Fruit fly (Drosophila melanogaster) whole organism, embryonic: Measurements from ENCODE around the gene bb8.

Experiments
- Abd-B ChIP-seq: fragments of 200-800 bp; sonication (Bioruptor generic); optimal IDR thresholded peaks from 2 replicates; lab custom pipeline; 2018; ENCODE audit warnings: missing biosample characterization, mild to moderate bottlenecking, missing genetic modification characterization, moderate library complexity
- Atf-2 ChIP-seq: fragments of 200-800 bp; sonication (Bioruptor generic); optimal IDR thresholded peaks from 2 replicates; lab custom pipeline; 2016; ENCODE audit warnings: missing biosample characterization, missing genetic modification characterization
- BEAF-32 ChIP-seq: fragments of 200-800 bp; sonication (Bioruptor generic); optimal IDR thresholded peaks from 3 replicates; lab custom pipeline; 2017; ENCODE audit warnings: missing biosample characterization, missing genetic modification characterization, mild to moderate bottlenecking, moderate library complexity, missing genetic modification reagents
- CG10209 ChIP-seq: fragments of 200-800 bp; sonication (Bioruptor generic); optimal IDR thresholded peaks from 3 replicates; lab custom pipeline; 2017; ENCODE audit warnings: missing biosample characterization, mild to moderate bottlenecking, missing genetic modification characterization, missing genetic modification reagents
- CG11093 ChIP-seq: fragments of 200-800 bp; sonication (Bioruptor generic); IDR thresholded peaks from 3 replicates; pipeline ENCODE4 v1.3.6; 2022; ENCODE audit warnings: missing biosample characterization, missing genetic modification characterization
- CG11504 ChIP-seq: fragments of 200-800 bp; sonication (Bioruptor generic); optimal IDR thresholded peaks from 3 replicates; lab custom pipeline; 2019; ENCODE audit warnings: missing biosample characterization, mild to moderate bottlenecking, missing genetic modification characterization, moderate library complexity
- CG11695 ChIP-seq: fragments of 200-800 bp; sonication (Bioruptor generic); IDR thresholded peaks from 3 replicates; pipeline ENCODE4 v1.3.6; 2022; ENCODE audit warnings: missing biosample characterization, missing genetic modification characterization
- CG12236 ChIP-seq: fragments of 200-800 bp; sonication (Bioruptor generic); optimal IDR thresholded peaks from 2 replicates; lab custom pipeline; 2016; ENCODE audit warnings: missing biosample characterization, missing genetic modification characterization
- CG1233 ChIP-seq: fragments of 200-800 bp; sonication (Bioruptor generic); optimal IDR thresholded peaks from 4 replicates; lab custom pipeline; 2018; ENCODE audit warnings: missing biosample characterization, mild to moderate bottlenecking, missing genetic modification characterization
- CG14441 ChIP-seq: fragments of 200-800 bp; sonication (Bioruptor generic); IDR thresholded peaks from 2 replicates; pipeline ENCODE4 v1.3.6; 2022; ENCODE audit warnings: missing biosample characterization, missing genetic modification characterization
- CG14965 ChIP-seq: fragments of 200-800 bp; sonication (Bioruptor generic); optimal IDR thresholded peaks from 2 replicates; lab custom pipeline; 2016; ENCODE audit warnings: missing biosample characterization, missing genetic modification characterization, borderline replicate concordance
- CG1602 ChIP-seq: fragments of 200-800 bp; sonication (Bioruptor generic); optimal IDR thresholded peaks from 3 replicates; lab custom pipeline; 2016; ENCODE audit warnings: missing biosample characterization, missing genetic modification characterization
- CG18476 ChIP-seq: fragments of 200-800 bp; sonication (Bioruptor generic); optimal IDR thresholded peaks from 2 replicates; lab custom pipeline; 2016; ENCODE audit warnings: missing biosample characterization, mild to moderate bottlenecking, missing genetic modification characterization
- CG2120 ChIP-seq: fragments of 200-800 bp; sonication (Bioruptor generic); optimal IDR thresholded peaks from 3 replicates; lab custom pipeline; 2016; ENCODE audit warnings: missing biosample characterization, missing genetic modification characterization
- CG31224 ChIP-seq: fragments of 200-800 bp; sonication (Bioruptor generic); IDR thresholded peaks from 2 replicates; pipeline ENCODE4 v1.3.6; 2022; ENCODE audit warnings: missing biosample characterization, missing genetic modification characterization
- CG3995 ChIP-seq: fragments of 200-800 bp; sonication (Bioruptor generic); optimal IDR thresholded peaks from 3 replicates; lab custom pipeline; 2016; ENCODE audit warnings: missing biosample characterization, missing genetic modification characterization
- CG4404 ChIP-seq: fragments of 200-800 bp; sonication (Bioruptor generic); IDR thresholded peaks from 2 replicates; pipeline ENCODE4 v1.3.6; 2022; ENCODE audit warnings: missing biosample characterization, missing genetic modification characterization
- CG6813 ChIP-seq: fragments of 200-800 bp; sonication (Bioruptor generic); optimal IDR thresholded peaks from 2 replicates; lab custom pipeline; 2017; ENCODE audit warnings: missing biosample characterization, missing genetic modification characterization, mild to moderate bottlenecking, moderate library complexity, missing genetic modification reagents
- CG7963 ChIP-seq: fragments of 200-800 bp; sonication (Bioruptor generic); IDR thresholded peaks from 3 replicates; pipeline ENCODE4 v1.3.6; 2022; ENCODE audit warnings: missing biosample characterization, missing genetic modification characterization; ENCODE audit not compliant: partially characterized antibody
- CG8281 ChIP-seq: fragments of 200-800 bp; sonication (Bioruptor generic); optimal IDR thresholded peaks from 2 replicates; lab custom pipeline; 2018; ENCODE audit warnings: missing biosample characterization, mild to moderate bottlenecking, missing genetic modification characterization, moderate library complexity
- CHES-1-like ChIP-seq: fragments of 200-800 bp; sonication (Bioruptor generic); optimal IDR thresholded peaks from 2 replicates; lab custom pipeline; 2016; ENCODE audit warnings: missing biosample characterization, missing genetic modification characterization
- Dp ChIP-seq: fragments of 200-800 bp; sonication (Bioruptor generic); optimal IDR thresholded peaks from 2 replicates; lab custom pipeline; 2018; ENCODE audit warnings: missing biosample characterization, mild to moderate bottlenecking, missing genetic modification characterization, moderate library complexity
- Elba2 ChIP-seq: fragments of 200-800 bp; sonication (Bioruptor generic); optimal IDR thresholded peaks from 3 replicates; lab custom pipeline; 2016; ENCODE audit warnings: missing biosample characterization, missing genetic modification characterization
- Hey ChIP-seq: fragments of 200-800 bp; sonication (Bioruptor generic); optimal IDR thresholded peaks from 3 replicates; lab custom pipeline; 2018; ENCODE audit warnings: missing biosample characterization, mild to moderate bottlenecking, missing genetic modification characterization
- HmgZ ChIP-seq: fragments of 200-800 bp; sonication (Bioruptor generic); optimal IDR thresholded peaks from 2 replicates; lab custom pipeline; 2018; ENCODE audit warnings: missing biosample characterization, mild to moderate bottlenecking, missing genetic modification characterization
- Hmx ChIP-seq: fragments of 200-800 bp; sonication (Bioruptor generic); optimal IDR thresholded peaks from 2 replicates; lab custom pipeline; 2016; ENCODE audit warnings: missing biosample characterization, missing genetic modification characterization
- Hr39 ChIP-seq: fragments of >200 bp; optimal IDR thresholded peaks from 2 replicates; lab custom pipeline; 2017
- Lim3 ChIP-seq: fragments of 200-800 bp; sonication (Bioruptor generic); IDR thresholded peaks from 2 replicates; pipeline ENCODE4 v1.3.6; 2022; ENCODE audit warnings: missing biosample characterization, missing genetic modification characterization
- Med ChIP-seq: fragments of 200-800 bp; sonication (Bioruptor generic); peaks from one replicate; lab custom pipeline; 2016; ENCODE audit warnings: missing biosample characterization, missing genetic modification characterization, mild to moderate bottlenecking, inconsistent platforms, moderate library complexity
- Ptx1 ChIP-seq: fragments of 200-800 bp; sonication (Bioruptor generic); IDR thresholded peaks from 2 replicates; pipeline ENCODE4 v1.3.6; 2022; ENCODE audit warnings: missing biosample characterization, missing genetic modification characterization
- Side ChIP-seq: fragments of 200-800 bp; sonication (Bioruptor generic); optimal IDR thresholded peaks from 2 replicates; lab custom pipeline; 2016; ENCODE audit warnings: missing biosample characterization, missing genetic modification characterization
- Usf ChIP-seq: fragments of 200-800 bp; sonication (Bioruptor generic); optimal IDR thresholded peaks from 2 replicates; lab custom pipeline; 2017; ENCODE audit warnings: missing genotype, missing biosample characterization, missing genetic modification characterization
- chm ChIP-seq: fragments of 200-800 bp; sonication (Bioruptor generic); IDR thresholded peaks from 2 replicates; pipeline ENCODE4 v1.3.6; 2022; ENCODE audit warnings: missing biosample characterization, missing genetic modification characterization
- ci ChIP-seq: fragments of 200-800 bp; sonication (Bioruptor generic); IDR thresholded peaks from 3 replicates; pipeline ENCODE4 v1.3.6; 2022; ENCODE audit warnings: missing biosample characterization, missing genetic modification characterization
- h ChIP-seq: fragments of >200 bp; optimal IDR thresholded peaks from 2 replicates; lab custom pipeline; 2017
- her ChIP-seq: fragments of 200-800 bp; sonication (Bioruptor generic); optimal IDR thresholded peaks from 2 replicates; lab custom pipeline; 2016; ENCODE audit warnings: missing biosample characterization, missing genetic modification characterization
- kah ChIP-seq: fragments of 200-800 bp; sonication (Bioruptor generic); optimal IDR thresholded peaks from 2 replicates; lab custom pipeline; 2018; ENCODE audit warnings: missing biosample characterization, mild to moderate bottlenecking, missing genetic modification characterization
- knrl ChIP-seq: fragments of 200-800 bp; sonication (Bioruptor generic); IDR thresholded peaks from 3 replicates; pipeline ENCODE4 v1.3.6; 2022; ENCODE audit warnings: missing biosample characterization, missing genetic modification characterization; ENCODE audit not compliant: partially characterized antibody
- lov ChIP-seq, 2 experiments: fragments of 200-800 bp in 1 of 2; fragments of >200 bp in 1 of 2; sonication (Bioruptor generic) in 1 of 2; IDR thresholded peaks in 1 of 2; optimal IDR thresholded peaks in 1 of 2; 2 replicates in 1 of 2; 3 replicates in 1 of 2; pipeline versions ENCODE4 v1.3.6 to Lab custom; 2017 to 2022; ENCODE audit warnings: missing biosample characterization in 1 of 2, missing genetic modification characterization in 1 of 2
- luna ChIP-seq: fragments of 200-800 bp; sonication (Bioruptor generic); optimal IDR thresholded peaks from 2 replicates; lab custom pipeline; 2016; ENCODE audit warnings: missing biosample characterization, missing genetic modification characterization
- nau ChIP-seq: fragments of 200-800 bp; sonication (Bioruptor generic); optimal IDR thresholded peaks from 3 replicates; lab custom pipeline; 2017; ENCODE audit warnings: missing biosample characterization, mild to moderate bottlenecking, missing genetic modification characterization, missing genetic modification reagents
- nom ChIP-seq: fragments of 200-800 bp; sonication (Bioruptor generic); optimal IDR thresholded peaks from 2 replicates; lab custom pipeline; 2017; ENCODE audit warnings: missing biosample characterization, missing genetic modification characterization, mild to moderate bottlenecking, moderate library complexity, missing genetic modification reagents
- peb ChIP-seq: fragments of 200-800 bp; sonication (Bioruptor generic); IDR thresholded peaks from 2 replicates; pipeline ENCODE4 v1.3.6; 2022; ENCODE audit warnings: missing biosample characterization, missing genetic modification characterization
- pros ChIP-seq: fragments of 200-800 bp; sonication (Bioruptor generic); optimal IDR thresholded peaks from 3 replicates; lab custom pipeline; 2019; ENCODE audit warnings: missing biosample characterization, mild to moderate bottlenecking, missing genetic modification characterization, moderate library complexity
- ro ChIP-seq: fragments of 200-800 bp; sonication (Bioruptor generic); IDR thresholded peaks from 2 replicates; pipeline ENCODE4 v1.3.6; 2022; ENCODE audit warnings: missing biosample characterization, missing genetic modification characterization
- slbo ChIP-seq: fragments of 200-800 bp; sonication (Bioruptor generic); IDR thresholded peaks from 2 replicates; pipeline ENCODE4 v1.3.6; 2022; ENCODE audit warnings: missing biosample characterization, missing genetic modification characterization
- stwl ChIP-seq: fragments of 200-800 bp; sonication (Bioruptor generic); optimal IDR thresholded peaks from 3 replicates; lab custom pipeline; 2018; ENCODE audit warnings: missing biosample characterization, mild to moderate bottlenecking, missing genetic modification characterization, moderate library complexity
- sug ChIP-seq: fragments of 200-800 bp; optimal IDR thresholded peaks from 2 replicates; lab custom pipeline; 2019; ENCODE audit warnings: missing biosample characterization, mild to moderate bottlenecking, missing genetic modification characterization, moderate library complexity
- trem ChIP-seq: fragments of 200-800 bp; optimal IDR thresholded peaks from 3 replicates; lab custom pipeline; 2019; ENCODE audit warnings: missing biosample characterization, mild to moderate bottlenecking, missing genetic modification characterization, moderate library complexity
- zen2 ChIP-seq: fragments of 200-800 bp; sonication (Bioruptor generic); IDR thresholded peaks from 3 replicates; pipeline ENCODE4 v1.3.6; 2022; ENCODE audit warnings: missing biosample characterization, missing genetic modification characterization; ENCODE audit not compliant: partially characterized antibody

bb8 gene

dm6 chr3R:23248853-23249573 lies 41.0 kb downstream of the bb8 start, which contains the start of gene CG4467 (continued):
- no peak for TF ChIP-seq slbo (GFP tag; lab: Robert Waterston, UW)
- TF ChIP-seq Elba2: no peak
- TF ChIP-seq Dp (GFP tag; lab: Kevin White, UChicago): no peak
- TF ChIP-seq CG14441: no peak
- TF ChIP-seq Lim3 (GFP tag; lab: Robert Waterston, UW): no peak
- TF ChIP-seq nom (GFP tag; lab: Kevin White, UChicago): peak; percentile 3
- no peak for TF ChIP-seq Ptx1 (GFP tag; lab: Robert Waterston, UW)
- no peak for TF ChIP-seq CG7963 (GFP tag; lab: Robert Waterston, UW)
- TF ChIP-seq trem (tag; lab: Kevin White, UChicago): no peak
- no peak for TF ChIP-seq Hr39
- no peak for TF ChIP-seq ro
- TF ChIP-seq CG3995 (GFP tag; lab: Kevin White, UChicago): no peak
- TF ChIP-seq CG2120 (GFP tag; lab: Kevin White, UChicago): no peak
- no peak for TF ChIP-seq CG11695 (GFP tag; lab: Robert Waterston, UW)
- TF ChIP-seq CG12236 (GFP tag; lab: Kevin White, UChicago): no peak
- TF ChIP-seq luna: no peak
- TF ChIP-seq CG8281: no peak
- no peak for TF ChIP-seq sug
- TF ChIP-seq lov (optimal IDR thresholded peaks at IDR 0.05; lab: Kevin White, UChicago): no peak
- TF ChIP-seq lov (GFP tag; IDR thresholded peaks at IDR 0.05; lab: Robert Waterston, UW): no peak
- TF ChIP-seq CG14965 (GFP tag; lab: Kevin White, UChicago): no peak
- no peak for TF ChIP-seq CG10209 (GFP tag; lab: Kevin White, UChicago)
- TF ChIP-seq Abd-B (GFP tag; lab: Kevin White, UChicago): no peak
- TF ChIP-seq Med (GFP tag; lab: Kevin White, UChicago): no peak
- TF ChIP-seq CG11093 (GFP tag; lab: Robert Waterston, UW): no peak
- TF ChIP-seq CG4404: no peak
- no peak for TF ChIP-seq peb
- TF ChIP-seq stwl (tag; lab: Kevin White, UChicago): no peak
- no peak for TF ChIP-seq CG1233 (GFP tag; lab: Kevin White, UChicago)
- TF ChIP-seq pros: peak; percentile 97
- peak; percentile 0 for TF ChIP-seq her (GFP tag; lab: Kevin White, UChicago)
- no peak for TF ChIP-seq CG18476 (GFP tag; lab: Kevin White, UChicago)
- TF ChIP-seq ci: 0 out of 3 replicates have a peak, but pooled peaks have one; percentile 29
- TF ChIP-seq CG11504: no peak
- no peak for TF ChIP-seq Usf
- peak; percentile 33 for TF ChIP-seq Hey (tag; lab: Kevin White, UChicago)
- TF ChIP-seq Hmx (GFP tag; lab: Kevin White, UChicago): no peak
- TF ChIP-seq h (lab: Kevin White, UChicago): no peak
- no peak for TF ChIP-seq Side (GFP tag; lab: Kevin White, UChicago)
- no peak for TF ChIP-seq chm (GFP tag; lab: Robert Waterston, UW)
- TF ChIP-seq zen2 (GFP tag; lab: Robert Waterston, UW): no peak
- no peak for TF ChIP-seq CG31224
- TF ChIP-seq BEAF-32 (GFP tag; lab: Kevin White, UChicago): no peak
- TF ChIP-seq knrl (GFP tag; lab: Robert Waterston, UW): no peak
- TF ChIP-seq kah (GFP tag; lab: Kevin White, UChicago): no peak
- no peak for TF ChIP-seq CG6813 (GFP tag; lab: Kevin White, UChicago)
- no peak for TF ChIP-seq CG1602 (GFP tag; lab: Kevin White, UChicago)
- TF ChIP-seq CHES-1-like (GFP tag; lab: Kevin White, UChicago): no peak
- no peak for TF ChIP-seq Atf-2 (GFP tag; lab: Kevin White, UChicago)
- TF ChIP-seq HmgZ (tag; lab: Kevin White, UChicago): no peak
- no peak for TF ChIP-seq nau (GFP tag; lab: Kevin White, UChicago)
